Fruit fly (Drosophila melanogaster): ENCODE measurements around the gene CG7290.

CG7290 gene

DNA sequence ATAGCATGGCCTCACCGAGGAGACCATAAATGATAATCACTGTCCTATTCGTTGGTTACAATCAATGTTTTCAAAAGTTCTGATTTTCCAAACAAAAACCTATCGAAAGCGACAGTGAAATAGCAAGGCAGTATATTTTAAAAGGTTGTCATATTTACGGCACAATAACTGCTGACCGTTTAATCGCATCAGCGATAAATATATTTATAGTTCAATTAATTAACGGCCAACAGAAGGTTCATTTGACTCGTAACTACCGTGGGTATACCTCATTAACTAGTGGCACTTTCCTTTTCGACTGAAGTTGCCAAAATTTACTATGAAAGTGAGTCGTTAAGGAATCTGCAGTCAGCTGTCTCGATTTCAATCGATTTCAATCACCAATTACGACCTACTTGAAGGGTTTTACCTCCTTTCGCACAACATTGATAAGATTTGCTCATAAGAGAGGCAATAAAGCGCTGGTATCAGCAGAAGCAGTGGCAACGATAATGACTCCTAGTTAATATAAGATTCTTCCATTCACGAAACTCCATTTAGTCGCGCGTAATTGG, 17.6 kb upstream of the CG7290 start, which contains the start of gene CG17147 (continued):
- TF ChIP-seq Pdp1 (GFP tag; optimal IDR thresholded peaks at IDR 0.05): no peak
- TF ChIP-seq grn (GFP tag; optimal IDR thresholded peaks at IDR 0.05): peak; percentile 56
- TF ChIP-seq lab (GFP tag; optimal IDR thresholded peaks at IDR 0.05): peak; percentile 16
- TF ChIP-seq CG18011 (GFP tag; optimal IDR thresholded peaks at IDR 0.05): no peak
- TF ChIP-seq CG31224 (GFP tag; IDR thresholded peaks at IDR 0.05): no peak
- peak; percentile 88 for TF ChIP-seq CG34376 (GFP tag; optimal IDR thresholded peaks at IDR 0.05)
- peak; percentile 62 for TF ChIP-seq sug (tag; optimal IDR thresholded peaks at IDR 0.05)
- no peak for TF ChIP-seq CG12659 (GFP tag; optimal IDR thresholded peaks at IDR 0.05)
- TF ChIP-seq CG15601 (tag; optimal IDR thresholded peaks at IDR 0.05): no peak
- no peak for TF ChIP-seq CG13775 (GFP tag; optimal IDR thresholded peaks at IDR 0.05)
- no peak for TF ChIP-seq Ptx1 (GFP tag; IDR thresholded peaks at IDR 0.05)
- no peak for TF ChIP-seq CG14441 (GFP tag; IDR thresholded peaks at IDR 0.05)
- TF ChIP-seq pnt (GFP tag; optimal IDR thresholded peaks at IDR 0.05): no peak

DNA sequence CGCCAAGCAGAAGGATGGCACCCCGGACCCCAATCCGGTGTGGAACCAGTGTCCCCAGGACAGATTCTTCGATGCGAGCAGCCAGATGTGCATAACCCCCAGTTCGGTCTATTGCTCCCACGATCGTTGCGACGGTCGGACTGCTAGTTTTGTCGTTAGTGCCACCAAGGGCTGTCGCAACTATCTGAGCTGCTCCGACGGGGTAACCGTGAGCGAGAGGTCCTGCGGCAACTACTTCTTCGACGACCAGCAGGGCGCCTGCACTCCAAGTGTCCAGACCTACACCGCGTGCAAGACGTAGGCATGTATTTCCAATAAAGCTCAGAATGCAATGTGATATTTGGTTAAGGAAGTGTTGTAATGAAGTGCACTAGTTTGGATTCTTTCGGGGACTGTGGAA, 16.8 kb upstream of the CG7290 start:
- TF ChIP-seq HmgD (GFP tag; optimal IDR thresholded peaks at IDR 0.05) (no peak), caup (GFP tag; optimal IDR thresholded peaks at IDR 0.05; ENCODE audit: severe bottlenecking) (no peak), CG2202 (tag; optimal IDR thresholded peaks at IDR 0.05) (no peak), CG9932 (GFP tag; IDR thresholded peaks at IDR 0.05) (no peak), Ets65A (GFP tag) (peak; percentile 93), Stat92E (GFP tag; optimal IDR thresholded peaks at IDR 0.05) (no peak), fd3F (GFP tag; optimal IDR thresholded peaks at IDR 0.05) (no peak), CG16779 (GFP tag; IDR thresholded peaks at IDR 0.05) (no peak)

DNA sequence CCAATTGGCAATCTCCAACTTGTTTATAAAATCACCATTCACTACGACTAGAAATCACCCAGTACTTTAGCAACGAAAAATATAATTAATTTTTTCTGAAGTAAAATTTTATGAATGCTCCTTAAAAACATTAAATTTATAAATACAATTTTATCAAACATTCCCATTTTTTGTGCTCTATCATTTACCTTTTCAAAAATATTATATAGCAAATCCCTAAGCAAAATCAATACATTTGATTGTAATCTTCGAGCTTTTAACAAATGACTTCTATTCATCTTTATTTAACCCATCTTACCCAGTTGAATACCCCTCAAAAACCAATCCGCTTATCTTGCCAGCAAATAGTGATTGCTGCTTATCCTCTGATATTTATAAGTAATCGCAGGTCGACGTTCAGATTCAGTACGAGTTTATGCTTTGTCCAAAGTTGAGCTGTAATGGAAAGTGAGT, 15.6 kb upstream of the CG7290 start, which contains the start of gene CG17145:
Gene CG17145, plus strand, starts transcription at position 403 of the 453 bp plus-strand sequence.
- no peak for TF ChIP-seq CG13287 (GFP tag; IDR thresholded peaks at IDR 0.05; ENCODE audit: partially characterized antibody)
- no peak for TF ChIP-seq CG16863 (GFP tag; optimal IDR thresholded peaks at IDR 0.05)
- TF ChIP-seq CG13894 (tag; optimal IDR thresholded peaks at IDR 0.05): no peak
- no peak for TF ChIP-seq Rx (GFP tag; IDR thresholded peaks at IDR 0.05)
- TF ChIP-seq CG7556 (GFP tag; optimal IDR thresholded peaks at IDR 0.05): peak; percentile 18
- TF ChIP-seq Nf-YA (GFP tag; IDR thresholded peaks at IDR 0.05): no peak
- TF ChIP-seq D19B (GFP tag; optimal IDR thresholded peaks at IDR 0.05): peak; percentile 96
- peak; percentile 15 for TF ChIP-seq CG12104 (GFP tag; optimal IDR thresholded peaks at IDR 0.05)
- peak; percentile 18 for TF ChIP-seq Oli (tag; optimal IDR thresholded peaks at IDR 0.05)
- TF ChIP-seq Fer1 (GFP tag; optimal IDR thresholded peaks at IDR 0.05): peak; percentile 49
- no peak for TF ChIP-seq CG7745 (tag; optimal IDR thresholded peaks at IDR 0.05)
- TF ChIP-seq jumu (GFP tag; optimal IDR thresholded peaks at IDR 0.05): no peak
- peak in 1 of 2 experiments; percentile 56 for TF ChIP-seq Hr51 (GFP tag; optimal IDR thresholded peaks at IDR 0.05)
- TF ChIP-seq CG10462 (GFP tag; optimal IDR thresholded peaks at IDR 0.05): no peak
- peak; percentile 56 for TF ChIP-seq cwo (GFP tag; optimal IDR thresholded peaks at IDR 0.05)
- peak; percentile 6 for TF ChIP-seq BtbVII (GFP tag; optimal IDR thresholded peaks at IDR 0.05)
- TF ChIP-seq ato (GFP tag; IDR thresholded peaks at IDR 0.05; ENCODE audit: partially characterized antibody): no peak
- 0 out of 2 replicates have a peak, but pooled peaks have one; percentile 28 for TF ChIP-seq Rfx (GFP tag; IDR thresholded peaks at IDR 0.05)
- no peak for TF ChIP-seq gfzf (GFP tag; optimal IDR thresholded peaks at IDR 0.05)
- no peak for TF ChIP-seq CG12942 (GFP tag; optimal IDR thresholded peaks at IDR 0.05)
- no peak for TF ChIP-seq Med (GFP tag)
- TF ChIP-seq CG1024 (GFP tag; IDR thresholded peaks at IDR 0.05): no peak
- TF ChIP-seq CG10209 (GFP tag; optimal IDR thresholded peaks at IDR 0.05): peak; percentile 24
- TF ChIP-seq Dip2 (GFP tag; IDR thresholded peaks at IDR 0.05): no peak
- TF ChIP-seq tgo (GFP tag; IDR thresholded peaks at IDR 0.05): no peak
- TF ChIP-seq CG11723 (GFP tag; optimal IDR thresholded peaks at IDR 0.05): no peak
- no peak for TF ChIP-seq Pdp1 (GFP tag; optimal IDR thresholded peaks at IDR 0.05)
- TF ChIP-seq Optix (GFP tag; IDR thresholded peaks at IDR 0.05): no peak

Measured in whole organism, embryonic.